Worm (Caenorhabditis elegans) whole organism, L3 larva: Measurements from ENCODE around the gene K07D4.5.
A peak's percentile ranks its signal among the peaks of the same experiment; 100 is the strongest.

Experiments used
- ZK546.5 ChIP-seq: sonication (generic microtip); optimal IDR thresholded peaks from 2 replicates; lab custom pipeline; 2017; ENCODE audit warnings: missing biosample characterization, missing genetic modification characterization
- ama-1 ChIP-seq: fragments of 150-350 bp; optimal IDR thresholded peaks from 2 replicates; lab custom pipeline; 2018
- ceh-16 ChIP-seq: sonication (generic microtip); optimal IDR thresholded peaks from 2 replicates; lab custom pipeline; 2017; ENCODE audit warnings: missing biosample characterization, missing genetic modification characterization
- ceh-28 ChIP-seq: fragments of 150-350 bp; optimal IDR thresholded peaks from 2 replicates; lab custom pipeline; 2014; ENCODE audit warnings: missing biosample characterization, missing genetic modification reagents, missing genetic modification characterization
- ceh-82 ChIP-seq: fragments of 150-350 bp; optimal IDR thresholded peaks from 2 replicates; lab custom pipeline; 2014; ENCODE audit warnings: missing biosample characterization, missing genetic modification characterization
- ceh-9 ChIP-seq: sonication (generic microtip); optimal IDR thresholded peaks from 2 replicates; lab custom pipeline; 2018; ENCODE audit warnings: missing biosample characterization, missing genetic modification characterization
- daf-12 ChIP-seq: fragments of 150-350 bp; optimal IDR thresholded peaks from 2 replicates; lab custom pipeline; 2014; ENCODE audit warnings: missing biosample characterization, missing genetic modification reagents, missing genetic modification characterization
- egl-27 ChIP-seq: sonication (generic microtip); optimal IDR thresholded peaks from 4 replicates; lab custom pipeline; 2017; ENCODE audit warnings: missing biosample characterization, missing genetic modification reagents, missing genetic modification characterization
- egl-5 ChIP-seq: fragments of 150-350 bp; optimal IDR thresholded peaks from 2 replicates; lab custom pipeline; 2017; ENCODE audit warnings: missing biosample characterization, missing genetic modification reagents, missing genetic modification characterization, inconsistent platforms
- elt-1 ChIP-seq: fragments of 150-350 bp; optimal IDR thresholded peaks from 2 replicates; lab custom pipeline; 2014; ENCODE audit warnings: missing biosample characterization, missing genetic modification characterization
- elt-2 ChIP-seq: sonication (generic microtip); optimal IDR thresholded peaks from 2 replicates; lab custom pipeline; 2016; ENCODE audit warnings: missing genetic modification reagents, mild to moderate bottlenecking, missing genetic modification characterization, missing compliant biosample characterization
- elt-3 ChIP-seq, 3 experiments: fragments of 150-350 bp in 1 of 3; sonication (generic microtip) in 2 of 3; optimal IDR thresholded peaks; 2 replicates in 2 of 3; 4 replicates in 1 of 3; lab custom pipeline; 2014 to 2017; ENCODE audit warnings: missing biosample characterization in 3 of 3, missing genetic modification characterization in 3 of 3
- eor-1 ChIP-seq, 2 experiments: fragments of 150-350 bp; optimal IDR thresholded peaks; 2 replicates each; lab custom pipeline; 2014 to 2018; ENCODE audit warnings: missing biosample characterization in 2 of 2, missing genetic modification characterization in 2 of 2
- fkh-10 ChIP-seq: sonication (generic microtip); optimal IDR thresholded peaks from 2 replicates; lab custom pipeline; 2017; ENCODE audit warnings: missing biosample characterization, missing genetic modification reagents, missing genetic modification characterization
- fkh-2 ChIP-seq: fragments of 150-350 bp; optimal IDR thresholded peaks from 2 replicates; lab custom pipeline; 2014; ENCODE audit warnings: missing biosample characterization, missing genetic modification reagents, missing genetic modification characterization
- hmg-11 ChIP-seq: sonication (generic microtip); optimal IDR thresholded peaks from 2 replicates; lab custom pipeline; 2016; ENCODE audit warnings: missing genetic modification characterization, missing compliant biosample characterization
- jun-1 ChIP-seq: fragments of 150-350 bp; optimal IDR thresholded peaks from 2 replicates; lab custom pipeline; 2014; ENCODE audit warnings: missing biosample characterization, missing genetic modification reagents, missing genetic modification characterization
- lin-15B ChIP-seq: fragments of 150-350 bp; optimal IDR thresholded peaks from 2 replicates; lab custom pipeline; 2014; ENCODE audit warnings: missing biosample characterization, missing genetic modification characterization
- lin-39 ChIP-seq: fragments of 150-350 bp; optimal IDR thresholded peaks from 2 replicates; lab custom pipeline; 2018; ENCODE audit warnings: missing biosample characterization, missing genetic modification reagents, missing genetic modification characterization
- lsy-12 ChIP-seq: sonication (generic microtip); optimal IDR thresholded peaks from 2 replicates; lab custom pipeline; 2016; ENCODE audit warnings: mild to moderate bottlenecking, missing genetic modification characterization, missing compliant biosample characterization
- mdl-1 ChIP-seq: fragments of 150-350 bp; optimal IDR thresholded peaks from 2 replicates; lab custom pipeline; 2014; ENCODE audit warnings: missing biosample characterization, missing genetic modification characterization
- mml-1 ChIP-seq: fragments of 150-350 bp; sonication (generic microtip); optimal IDR thresholded peaks from 3 replicates; lab custom pipeline; 2014; ENCODE audit warnings: missing biosample characterization, missing genetic modification characterization
- nfya-1 ChIP-seq: sonication (generic microtip); optimal IDR thresholded peaks from 2 replicates; lab custom pipeline; 2017; ENCODE audit warnings: missing genetic modification characterization, mild to moderate bottlenecking, missing compliant biosample characterization, antibody characterized with exemption, moderate library complexity; ENCODE audit not compliant: insufficient read depth
- nhr-11 ChIP-seq: fragments of 150-350 bp; optimal IDR thresholded peaks from 2 replicates; lab custom pipeline; 2014; ENCODE audit warnings: missing biosample characterization, missing genetic modification characterization
- nhr-12 ChIP-seq: fragments of 150-350 bp; optimal IDR thresholded peaks from 2 replicates; lab custom pipeline; 2014; ENCODE audit warnings: missing biosample characterization, missing genetic modification characterization
- nhr-23 ChIP-seq: fragments of 150-350 bp; optimal IDR thresholded peaks from 2 replicates; lab custom pipeline; 2014; ENCODE audit warnings: missing biosample characterization, missing genetic modification reagents, missing genetic modification characterization
- nhr-237 ChIP-seq: fragments of 150-350 bp; optimal IDR thresholded peaks from 2 replicates; lab custom pipeline; 2014; ENCODE audit warnings: missing biosample characterization, missing genetic modification characterization
- nhr-25 ChIP-seq: sonication (generic microtip); optimal IDR thresholded peaks from 2 replicates; lab custom pipeline; 2017; ENCODE audit warnings: missing biosample characterization, missing genetic modification characterization
- nhr-28 ChIP-seq: fragments of 150-350 bp; optimal IDR thresholded peaks from 2 replicates; lab custom pipeline; 2014; ENCODE audit warnings: missing biosample characterization, missing genetic modification characterization
- nhr-43 ChIP-seq: sonication (generic microtip); optimal IDR thresholded peaks from 2 replicates; lab custom pipeline; 2016; ENCODE audit warnings: mild to moderate bottlenecking, missing genetic modification characterization, missing compliant biosample characterization; ENCODE audit not compliant: poor library complexity, severe bottlenecking
- nhr-67 ChIP-seq: fragments of 150-350 bp; optimal IDR thresholded peaks from 2 replicates; lab custom pipeline; 2014; ENCODE audit warnings: missing biosample characterization, missing genetic modification characterization
- nhr-76 ChIP-seq: fragments of 150-350 bp; sonication (generic microtip); optimal IDR thresholded peaks from 5 replicates; lab custom pipeline; 2014; ENCODE audit warnings: missing biosample characterization, missing genetic modification characterization
- nhr-77 ChIP-seq: fragments of 150-350 bp; optimal IDR thresholded peaks from 2 replicates; lab custom pipeline; 2014; ENCODE audit warnings: missing biosample characterization, missing genetic modification characterization
- pha-4 ChIP-seq: fragments of 150-350 bp; optimal IDR thresholded peaks from 2 replicates; lab custom pipeline; 2014; ENCODE audit warnings: missing biosample characterization, missing genetic modification reagents, missing genetic modification characterization
- pqm-1 ChIP-seq: fragments of 150-350 bp; optimal IDR thresholded peaks from 2 replicates; lab custom pipeline; 2017; ENCODE audit warnings: missing biosample characterization, missing genetic modification characterization, inconsistent platforms
- sea-2 ChIP-seq: fragments of 150-350 bp; sonication (generic microtip); optimal IDR thresholded peaks from 4 replicates; lab custom pipeline; 2014; ENCODE audit warnings: missing biosample characterization, missing genetic modification reagents, missing genetic modification characterization
- skn-1 ChIP-seq: fragments of 150-350 bp; optimal IDR thresholded peaks from 2 replicates; lab custom pipeline; 2014; ENCODE audit warnings: missing biosample characterization, missing genetic modification characterization
- snpc-4 ChIP-seq: fragments of 150-350 bp; optimal IDR thresholded peaks from 2 replicates; lab custom pipeline; 2014; ENCODE audit warnings: missing biosample characterization, missing genetic modification characterization
- tbx-2 ChIP-seq: sonication (generic microtip); optimal IDR thresholded peaks from 2 replicates; lab custom pipeline; 2016; ENCODE audit warnings: mild to moderate bottlenecking, missing genetic modification characterization, missing compliant biosample characterization
- unc-39 ChIP-seq: sonication (generic microtip); optimal IDR thresholded peaks from 4 replicates; lab custom pipeline; 2017; ENCODE audit warnings: missing biosample characterization, missing genetic modification characterization
- unc-62 ChIP-seq: fragments of 150-350 bp; sonication (generic microtip); optimal IDR thresholded peaks from 4 replicates; lab custom pipeline; 2014; ENCODE audit warnings: missing biosample characterization, missing genetic modification reagents, missing genetic modification characterization
- zag-1 ChIP-seq: fragments of 150-350 bp; optimal IDR thresholded peaks from 2 replicates; lab custom pipeline; 2014; ENCODE audit warnings: missing biosample characterization, missing genetic modification characterization
- ztf-11 ChIP-seq: fragments of 150-350 bp; optimal IDR thresholded peaks from 2 replicates; lab custom pipeline; 2014; ENCODE audit warnings: missing biosample characterization, missing genetic modification characterization
- ztf-4 ChIP-seq: fragments of 150-350 bp; optimal IDR thresholded peaks from 2 replicates; lab custom pipeline; 2014; ENCODE audit warnings: missing biosample characterization, missing genetic modification characterization

The K07D4.5 gene

ce11 chrII:4049672-4050071, 24.3 kb upstream of the K07D4.5 start:
- TF ChIP-seq nfya-1 (tag; lab: Kevin White, UChicago), result peak; percentile 21
- peak; percentile 21 for TF ChIP-seq elt-2
- peak; percentile 3 for TF ChIP-seq lin-15B (tag; lab: Kevin White, UChicago)
- peak; percentile 6 for TF ChIP-seq pha-4 (tag; lab: Kevin White, UChicago)

ce11 chrII:4047839-4048440, 22.6 kb upstream of the K07D4.5 start:
- peak; percentile 30 for TF ChIP-seq tbx-2 (tag; lab: Kevin White, UChicago)
- TF ChIP-seq nfya-1 (tag; lab: Kevin White, UChicago), result peak; percentile 13
- TF ChIP-seq nhr-43 (tag; lab: Kevin White, UChicago), result peak; percentile 58
- TF ChIP-seq lsy-12 (tag; lab: Kevin White, UChicago), result peak; percentile 31
- TF ChIP-seq lin-15B (tag; lab: Kevin White, UChicago), result peak; percentile 22
- TF ChIP-seq hmg-11 (tag; lab: Kevin White, UChicago), result peak; percentile 43
- peak; percentile 54 for TF ChIP-seq elt-2

ce11 chrII:4045396-4045795, 20.0 kb upstream of the K07D4.5 start, which contains the start of gene K07D4.2:
Gene K07D4.2, minus strand, starts transcription at chrII:4045496.
- TF ChIP-seq ztf-11 (tag; lab: Kevin White, UChicago), result no peak
- TF ChIP-seq zag-1 (tag; lab: Kevin White, UChicago), result no peak
- TF ChIP-seq pha-4 (tag; lab: Kevin White, UChicago), result no peak
- TF ChIP-seq elt-1 (tag; lab: Kevin White, UChicago), result no peak
- no peak for TF ChIP-seq snpc-4 (tag; lab: Kevin White, UChicago)
- TF ChIP-seq unc-62 (GFP tag; lab: Kevin White, UChicago), result no peak
- TF ChIP-seq sea-2, result no peak
- no peak for TF ChIP-seq unc-39
- TF ChIP-seq daf-12, result no peak
- no peak for TF ChIP-seq nfya-1 (tag; lab: Kevin White, UChicago)
- TF ChIP-seq ceh-28 (tag; lab: Kevin White, UChicago), result no peak
- TF ChIP-seq fkh-2 (tag; lab: Kevin White, UChicago), result no peak
- TF ChIP-seq ZK546.5 (tag; lab: Kevin White, UChicago), result no peak
- TF ChIP-seq elt-2, result no peak
- TF ChIP-seq nhr-76 (tag; lab: Kevin White, UChicago), result no peak

- TF ChIP-seq ceh-9, result no peak
- no peak for TF ChIP-seq egl-27
- peak; percentile 29 for TF ChIP-seq lin-39
- peak; percentile 98 for TF ChIP-seq skn-1 (tag; lab: Kevin White, UChicago)
- TF ChIP-seq ceh-82, result peak; percentile 52
- TF ChIP-seq nhr-67 (tag; lab: Kevin White, UChicago), result no peak
- TF ChIP-seq ceh-16 (tag; lab: Kevin White, UChicago), result no peak
- TF ChIP-seq egl-5 (tag; lab: Kevin White, UChicago), result peak; percentile 9
- TF ChIP-seq jun-1 (tag; lab: Kevin White, UChicago), result peak; percentile 52
- TF ChIP-seq fkh-10 (GFP tag; lab: Kevin White, UChicago), result no peak
- peak; percentile 71 for TF ChIP-seq elt-2
- TF ChIP-seq nhr-11, result no peak
- no peak for TF ChIP-seq ztf-4 (tag; lab: Kevin White, UChicago)
- TF ChIP-seq nhr-25 (tag; lab: Kevin White, UChicago), result peak; percentile 64
- no peak for TF ChIP-seq sea-2
- peak; percentile 50 for TF ChIP-seq nhr-77 (tag; lab: Kevin White, UChicago)
- peak; percentile 83 for TF ChIP-seq nhr-23
- TF ChIP-seq nhr-43 (tag; lab: Kevin White, UChicago), result peak; percentile 82
- TF ChIP-seq eor-1 (tag; optimal IDR thresholded peaks at IDR 0.05; lab: Kevin White, UChicago), result no peak
- TF ChIP-seq nhr-28 (tag; lab: Kevin White, UChicago), result no peak
- TF ChIP-seq nhr-237 (tag; lab: Kevin White, UChicago), result no peak
- peak; percentile 82 for TF ChIP-seq snpc-4 (tag; lab: Kevin White, UChicago)
- peak; percentile 88 for TF ChIP-seq pha-4 (tag; lab: Kevin White, UChicago)
- TF ChIP-seq ZK546.5 (tag; lab: Kevin White, UChicago), result peak; percentile 32
- TF ChIP-seq mml-1 (tag; lab: Kevin White, UChicago), result no peak
- TF ChIP-seq tbx-2 (tag; lab: Kevin White, UChicago), result peak; percentile 55
- peak; percentile 80 for TF ChIP-seq hmg-11 (tag; lab: Kevin White, UChicago)
- TF ChIP-seq mdl-1 (tag; lab: Kevin White, UChicago), result peak; percentile 50
- TF ChIP-seq lin-15B (tag; lab: Kevin White, UChicago), result peak; percentile 85
- TF ChIP-seq ama-1, result peak; percentile 25
- no peak for TF ChIP-seq elt-3 (tag; optimal IDR thresholded peaks at IDR 0.05; lab: Kevin White, UChicago)
- no peak for TF ChIP-seq nhr-76 (tag; lab: Kevin White, UChicago)
- TF ChIP-seq daf-12, result no peak
- TF ChIP-seq nfya-1 (tag; lab: Kevin White, UChicago), result peak; percentile 85
- TF ChIP-seq pqm-1 (tag; lab: Kevin White, UChicago), result peak; percentile 25
- no peak for TF ChIP-seq nhr-12 (tag; lab: Kevin White, UChicago)
- no peak for TF ChIP-seq fkh-2 (tag; lab: Kevin White, UChicago)
- TF ChIP-seq elt-1 (tag; lab: Kevin White, UChicago), result no peak
Observed at ce11 chrII:4044349-4044748, 19.0 kb upstream of the K07D4.5 start, which contains the start of gene rpn-11. Gene rpn-11, minus strand, starts transcription at chrII:4044546.
